Fruit fly (Drosophila melanogaster) whole organism, pupa: Measurements from ENCODE around the gene Dip-C.

Experiments
- CG14655 ChIP-seq: fragments of 200-800 bp; sonication (Bioruptor generic); optimal IDR thresholded peaks from 3 replicates; lab custom pipeline; 2017; ENCODE audit warnings: mild to moderate bottlenecking, missing biosample characterization, missing genetic modification reagents, missing genetic modification characterization
- CG15710 ChIP-seq: fragments of 200-800 bp; sonication (Bioruptor generic); optimal IDR thresholded peaks from 2 replicates; lab custom pipeline; 2018; ENCODE audit warnings: missing biosample characterization, mild to moderate bottlenecking, missing genetic modification characterization, moderate library complexity
- CG4496 ChIP-seq: fragments of 200-800 bp; sonication (Bioruptor generic); IDR thresholded peaks from 3 replicates; pipeline ENCODE4 v1.3.6; 2022; ENCODE audit warnings: missing biosample characterization, missing genetic modification characterization
- Ets98B ChIP-seq: fragments of 200-800 bp; sonication (Bioruptor generic); IDR thresholded peaks from 2 replicates; pipeline ENCODE4 v1.3.6; 2022; ENCODE audit warnings: missing biosample characterization, missing genetic modification characterization
- fd96Ca ChIP-seq: fragments of 200-800 bp; sonication (Bioruptor generic); IDR thresholded peaks from 3 replicates; pipeline ENCODE4 v1.3.6; 2022; ENCODE audit warnings: missing biosample characterization, missing genetic modification characterization
- gl ChIP-seq: fragments of 200-800 bp; sonication (Bioruptor generic); optimal IDR thresholded peaks from 2 replicates; lab custom pipeline; 2018; ENCODE audit warnings: missing biosample characterization, mild to moderate bottlenecking, missing genetic modification characterization

DNA sequence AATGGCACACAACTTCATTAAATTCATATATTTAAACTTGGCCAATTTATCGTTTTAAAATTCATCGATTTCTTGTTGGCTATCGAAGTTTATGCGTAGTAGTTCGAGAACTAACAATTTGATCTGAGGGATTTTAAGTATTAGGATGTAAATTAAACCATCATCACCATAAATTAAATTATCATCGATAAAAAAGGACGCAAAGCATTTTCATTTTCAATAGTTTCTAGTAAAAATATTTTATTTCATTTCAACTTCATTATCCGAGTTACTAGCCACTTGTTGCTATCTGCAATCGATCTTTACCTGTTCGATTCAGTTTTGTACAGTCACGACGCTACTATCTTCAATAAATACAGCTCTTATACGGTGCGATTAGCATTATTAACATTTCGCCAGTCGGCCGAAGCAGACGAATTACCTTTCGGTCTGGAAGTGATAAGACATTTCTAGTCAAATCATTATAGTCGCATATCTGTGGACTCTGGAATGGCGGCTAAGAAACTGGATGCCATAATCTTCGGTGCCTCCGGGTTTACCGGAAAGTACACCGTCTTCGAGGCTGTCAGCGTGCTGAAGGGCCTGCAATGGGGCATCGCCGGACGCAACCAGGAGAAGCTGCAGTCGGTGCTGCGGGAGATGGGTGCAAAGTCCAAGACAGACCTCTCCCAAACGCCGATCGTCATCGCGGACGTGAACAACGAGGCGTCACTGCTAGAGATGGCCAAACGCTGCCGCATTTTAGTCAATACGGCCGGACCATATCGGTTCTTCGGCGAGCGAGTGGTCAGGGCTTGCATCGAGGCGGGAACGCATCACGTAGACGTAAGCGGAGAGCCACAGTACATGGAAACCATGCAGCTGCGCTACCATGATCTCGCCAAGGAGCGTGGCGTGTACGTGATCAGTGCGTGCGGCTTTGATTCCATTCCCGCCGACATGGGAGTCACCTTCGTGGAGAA, 7.0 kb downstream of the Dip-C start, which contains the start of gene CG5167:
- no peak for TF ChIP-seq CG4496 (GFP tag; lab: Robert Waterston, UW)
- no peak for TF ChIP-seq CG14655 (GFP tag; lab: Kevin White, UChicago)
- TF ChIP-seq fd96Ca: peak; percentile 64; the same call in 2 of the 3 replicates
- no peak for TF ChIP-seq CG15710 (tag; lab: Kevin White, UChicago)
- TF ChIP-seq Ets98B (GFP tag; lab: Robert Waterston, UW): peak; percentile 51
- TF ChIP-seq gl (tag; lab: Kevin White, UChicago): peak; percentile 88
